Worm (Caenorhabditis elegans): Measurements from ENCODE around the gene F10G7.5.
A peak's percentile ranks its signal among the peaks of the same experiment; 100 is the strongest.

The F10G7.5 gene

ce11 chrII:4739984-4740462, 46.8 kb downstream of the F10G7.5 start, which contains the start of gene eas-1 (continued):
- TF ChIP-seq ceh-31 (tag; optimal IDR thresholded peaks at IDR 0.05) (peak; percentile 96), rnt-1 (tag; optimal IDR thresholded peaks at IDR 0.05) (peak; percentile 91), hlh-13 (GFP tag; optimal IDR thresholded peaks at IDR 0.05) (no peak), npax-4 (tag; optimal IDR thresholded peaks at IDR 0.05) (no peak), zip-5 (tag; optimal IDR thresholded peaks at IDR 0.05) (peak; percentile 74), ceh-9 (tag; optimal IDR thresholded peaks at IDR 0.05) (no peak), Y22D7AL.16 (tag; optimal IDR thresholded peaks at IDR 0.05) (no peak), lin-11 (tag; optimal IDR thresholded peaks at IDR 0.05) (no peak), ceh-30 (tag; optimal IDR thresholded peaks at IDR 0.05) (no peak), hlh-30 (tag; optimal IDR thresholded peaks at IDR 0.05; ENCODE audit: insufficient read depth) (peak; percentile 83), pag-3 (tag; optimal IDR thresholded peaks at IDR 0.05; ENCODE audit: borderline replicate concordance) (no peak), ceh-18 (tag; optimal IDR thresholded peaks at IDR 0.05) (peak; percentile 17), syd-9 (tag; optimal IDR thresholded peaks at IDR 0.05) (no peak), C38D4.7 (GFP tag; optimal IDR thresholded peaks at IDR 0.05) (no peak), ceh-19 (GFP tag; optimal IDR thresholded peaks at IDR 0.05) (no peak), ceh-6 (GFP tag; optimal IDR thresholded peaks at IDR 0.05) (peak; percentile 34)

- TF ChIP-seq tbx-2 (tag; optimal IDR thresholded peaks at IDR 0.05) (no peak), nhr-11 (tag; optimal IDR thresholded peaks at IDR 0.05) (no peak), zip-5 (tag; optimal IDR thresholded peaks at IDR 0.05) (no peak), hlh-15 (tag; optimal IDR thresholded peaks at IDR 0.05) (no peak), lim-6 (tag; optimal IDR thresholded peaks at IDR 0.05) (no peak), hlh-13 (GFP tag; optimal IDR thresholded peaks at IDR 0.05) (no peak), lin-11 (tag; optimal IDR thresholded peaks at IDR 0.05) (no peak), C08G9.2 (tag; optimal IDR thresholded peaks at IDR 0.05) (no peak), gmeb-2 (tag; optimal IDR thresholded peaks at IDR 0.05) (no peak)
Measured at ce11 chrII:4741527-4742187, 48.4 kb downstream of the F10G7.5 start, which contains the start of gene acs-11. TSS of gene acs-11 (plus strand) at chrII:4742137.

- TF ChIP-seq fax-1 (tag; optimal IDR thresholded peaks at IDR 0.05), result no peak
- TF ChIP-seq ceh-45 (GFP tag; IDR thresholded peaks at IDR 0.05), result no peak
- TF ChIP-seq ttx-3 (tag; optimal IDR thresholded peaks at IDR 0.05), result no peak
- TF ChIP-seq fkh-6 (tag; optimal IDR thresholded peaks at IDR 0.05), result no peak
- TF ChIP-seq unc-55 (GFP tag; optimal IDR thresholded peaks at IDR 0.05), result no peak
- TF ChIP-seq F13H6.1 (tag; optimal IDR thresholded peaks at IDR 0.05), result no peak
- no peak for TF ChIP-seq lin-11 (tag; optimal IDR thresholded peaks at IDR 0.05)
- TF ChIP-seq ceh-9 (tag; optimal IDR thresholded peaks at IDR 0.05), result no peak
- no peak for TF ChIP-seq ets-4 (tag; optimal IDR thresholded peaks at IDR 0.05)
- no peak for TF ChIP-seq elt-2 (tag; optimal IDR thresholded peaks at IDR 0.05)
- no peak for TF ChIP-seq hlh-30 (tag; optimal IDR thresholded peaks at IDR 0.05; ENCODE audit: insufficient read depth)
- no peak for TF ChIP-seq tbx-7 (tag; optimal IDR thresholded peaks at IDR 0.05)
- no peak for TF ChIP-seq nhr-11 (tag; optimal IDR thresholded peaks at IDR 0.05)
- TF ChIP-seq ceh-2 (tag; optimal IDR thresholded peaks at IDR 0.05), result no peak
- TF ChIP-seq C38D4.7 (GFP tag; optimal IDR thresholded peaks at IDR 0.05), result no peak
- TF ChIP-seq pax-1 (tag; optimal IDR thresholded peaks at IDR 0.05), result no peak
- no peak for TF ChIP-seq hlh-15 (tag; optimal IDR thresholded peaks at IDR 0.05)
- TF ChIP-seq Y22D7AL.16 (tag; optimal IDR thresholded peaks at IDR 0.05), result no peak
- no peak for TF ChIP-seq lim-6 (tag; optimal IDR thresholded peaks at IDR 0.05)
- TF ChIP-seq C08G9.2 (tag; optimal IDR thresholded peaks at IDR 0.05), result no peak
Measured at ce11 chrII:4745281-4745680, 52.1 kb downstream of the F10G7.5 start.
